Worm (Caenorhabditis elegans) whole organism, L1 larva: Measurements from ENCODE around the gene mrps-18B.

Experiments
- alr-1 ChIP-seq: fragments of 200-800 bp; sonication (Bioruptor generic); optimal IDR thresholded peaks from 2 replicates; lab custom pipeline; 2018; ENCODE audit warnings: borderline replicate concordance, mild to moderate bottlenecking, missing genetic modification characterization, missing compliant biosample characterization
- aly-2 ChIP-seq: fragments of 150-350 bp; optimal IDR thresholded peaks from 2 replicates; lab custom pipeline; 2014; ENCODE audit warnings: missing biosample characterization, missing genetic modification characterization
- elt-3 ChIP-seq, 6 experiments: fragments of 150-350 bp in 1 of 6; sonication (generic microtip); optimal IDR thresholded peaks; 2 replicates each; lab custom pipeline; 2017 to 2018; ENCODE audit warnings: missing biosample characterization in 6 of 6, missing genetic modification characterization in 6 of 6, inconsistent platforms in 1 of 6
- fkh-10 ChIP-seq: sonication (generic microtip); optimal IDR thresholded peaks from 2 replicates; lab custom pipeline; 2017; ENCODE audit warnings: missing biosample characterization, missing genetic modification reagents, missing genetic modification characterization
- nhr-237 ChIP-seq: fragments of 150-350 bp; optimal IDR thresholded peaks from 2 replicates; lab custom pipeline; 2014; ENCODE audit warnings: missing biosample characterization, missing genetic modification characterization
- tbx-2 ChIP-seq: sonication (generic microtip); optimal IDR thresholded peaks from 2 replicates; lab custom pipeline; 2016; ENCODE audit warnings: missing genetic modification characterization, missing compliant biosample characterization
- ztf-11 ChIP-seq, 2 experiments: sonication (generic microtip); optimal IDR thresholded peaks; 2 replicates each; lab custom pipeline; 2016 to 2017; ENCODE audit warnings: missing genetic modification characterization in 2 of 2, missing biosample characterization in 1 of 2, missing compliant biosample characterization in 1 of 2

- TF ChIP-seq fkh-10 (GFP tag; lab: Kevin White, UChicago): no peak
- TF ChIP-seq tbx-2 (tag; lab: Kevin White, UChicago): no peak
- peak in 1 of 6 experiments; percentile 29 for TF ChIP-seq elt-3 (tag; optimal IDR thresholded peaks at IDR 0.05; lab: Kevin White, UChicago)
- no peak for TF ChIP-seq alr-1 (tag; lab: Kevin White, UChicago)
- TF ChIP-seq aly-2: no peak
- no peak for TF ChIP-seq ztf-11 (tag; optimal IDR thresholded peaks at IDR 0.05; lab: Kevin White, UChicago)
- TF ChIP-seq nhr-237: no peak
Observed at ce11 chrII:8529176-8529698, 3.8 kb downstream of the mrps-18B start.
